Worm (Caenorhabditis elegans) whole organism, young adult: ENCODE data around the gene sop-2.
"Not testable (repeated sequence)": the region's sequence is repeated elsewhere in the genome, so short reads cannot be mapped to it uniquely, and the experiment has no call there.

Experiments used
- B0336.3 ChIP-seq: fragments of 200-800 bp; sonication (Bioruptor generic); IDR thresholded peaks from 2 replicates; pipeline ENCODE4 v1.3.6; 2022; ENCODE audit warnings: missing genetic modification characterization, missing compliant biosample characterization
- F22D6.2 ChIP-seq: sonication (generic microtip); optimal IDR thresholded peaks from 2 replicates; lab custom pipeline; 2016; ENCODE audit warnings: mild to moderate bottlenecking, missing genetic modification characterization, missing compliant biosample characterization
- F23B12.7 ChIP-seq: sonication (generic microtip); optimal IDR thresholded peaks from 2 replicates; lab custom pipeline; 2017; ENCODE audit warnings: missing genetic modification characterization, mild to moderate bottlenecking, missing compliant biosample characterization, antibody characterized with exemption, moderate library complexity; ENCODE audit not compliant: insufficient read depth
- F37B4.10 ChIP-seq: fragments of 200-800 bp; sonication (Bioruptor generic); IDR thresholded peaks from 2 replicates; pipeline ENCODE4 v1.3.6; 2022; ENCODE audit warnings: missing genetic modification characterization, missing compliant biosample characterization
- F57A8.1 ChIP-seq: fragments of 200-800 bp; sonication (Bioruptor generic); optimal IDR thresholded peaks from 2 replicates; lab custom pipeline; 2018; ENCODE audit warnings: mild to moderate bottlenecking, missing genetic modification characterization, moderate library complexity, missing compliant biosample characterization
- T26A5.8 ChIP-seq: sonication (generic microtip); optimal IDR thresholded peaks from 2 replicates; lab custom pipeline; 2016; ENCODE audit warnings: missing genetic modification characterization, missing compliant biosample characterization
- Y95B8A.8 ChIP-seq: fragments of 200-800 bp; sonication (Bioruptor generic); IDR thresholded peaks from 2 replicates; pipeline ENCODE4 v1.3.6; 2022; ENCODE audit warnings: missing genetic modification reagents, missing genetic modification characterization, missing compliant biosample characterization
- ama-1 ChIP-seq, 3 experiments: fragments of 150-350 bp in 1 of 3; sonication (generic microtip) in 2 of 3; optimal IDR thresholded peaks; 2 replicates each; lab custom pipeline; 2014 to 2018; ENCODE audit warnings: missing biosample characterization in 2 of 3, missing genetic modification characterization in 2 of 3, missing genetic modification reagents in 2 of 3
- aptf-3 ChIP-seq: fragments of 200-800 bp; sonication (Bioruptor generic); IDR thresholded peaks from 2 replicates; pipeline ENCODE4 v1.3.6; 2022; ENCODE audit warnings: missing genetic modification characterization, missing compliant biosample characterization
- atf-7 ChIP-seq: sonication (generic microtip); optimal IDR thresholded peaks from 2 replicates; lab custom pipeline; 2017; ENCODE audit warnings: mild to moderate bottlenecking, missing genetic modification characterization, missing compliant biosample characterization
- athp-1 ChIP-seq: sonication (generic microtip); optimal IDR thresholded peaks from 2 replicates; lab custom pipeline; 2017; ENCODE audit warnings: mild to moderate bottlenecking, missing genetic modification characterization, missing compliant biosample characterization
- attf-5 ChIP-seq: fragments of 200-800 bp; sonication (Bioruptor generic); optimal IDR thresholded peaks from 2 replicates; lab custom pipeline; 2018; ENCODE audit warnings: mild to moderate bottlenecking, missing genetic modification characterization, missing compliant biosample characterization
- ceh-58 ChIP-seq: fragments of 200-800 bp; sonication (Bioruptor generic); IDR thresholded peaks from 2 replicates; pipeline ENCODE4 v1.3.6; 2022; ENCODE audit warnings: missing genetic modification characterization, missing compliant biosample characterization
- ceh-91 ChIP-seq: fragments of 200-800 bp; sonication (Bioruptor generic); IDR thresholded peaks from 2 replicates; pipeline ENCODE4 v1.3.6; 2022; ENCODE audit warnings: missing genetic modification reagents, missing genetic modification characterization, missing compliant biosample characterization
- dox-1 ChIP-seq: fragments of 200-800 bp; sonication (Bioruptor generic); IDR thresholded peaks from 2 replicates; pipeline ENCODE4 v1.3.6; 2022; ENCODE audit warnings: missing genetic modification reagents, missing genetic modification characterization, missing compliant biosample characterization
- efl-1 ChIP-seq: fragments of 150-350 bp; optimal IDR thresholded peaks from 2 replicates; lab custom pipeline; 2014; ENCODE audit warnings: missing biosample characterization, missing genetic modification reagents, missing genetic modification characterization
- egl-18 ChIP-seq: fragments of 200-800 bp; sonication (Bioruptor generic); IDR thresholded peaks from 2 replicates; pipeline ENCODE4 v1.3.6; 2022; ENCODE audit warnings: missing genetic modification reagents, missing genetic modification characterization, missing compliant biosample characterization
- hlh-12 ChIP-seq: sonication (generic microtip); optimal IDR thresholded peaks from 2 replicates; lab custom pipeline; 2016; ENCODE audit warnings: missing genetic modification characterization, missing compliant biosample characterization
- hmg-1.2 ChIP-seq: fragments of 200-800 bp; sonication (Bioruptor generic); IDR thresholded peaks from 2 replicates; pipeline ENCODE4 v1.3.6; 2022; ENCODE audit warnings: missing genetic modification reagents, missing genetic modification characterization, missing compliant biosample characterization
- lag-1 ChIP-seq: fragments of 200-800 bp; sonication (Bioruptor generic); IDR thresholded peaks from 2 replicates; pipeline ENCODE4 v1.3.6; 2022; ENCODE audit warnings: missing genetic modification reagents, missing genetic modification characterization, missing compliant biosample characterization
- let-526 ChIP-seq: fragments of 200-800 bp; sonication (Bioruptor generic); IDR thresholded peaks from 2 replicates; pipeline ENCODE4 v1.3.6; 2022; ENCODE audit warnings: missing genetic modification reagents, missing genetic modification characterization, missing compliant biosample characterization
- lin-40 ChIP-seq: sonication (generic microtip); optimal IDR thresholded peaks from 2 replicates; lab custom pipeline; 2016; ENCODE audit warnings: missing genetic modification characterization, mild to moderate bottlenecking, missing compliant biosample characterization, missing genotype, missing genetic modification reagents
- madf-6 ChIP-seq: fragments of 200-800 bp; sonication (Bioruptor generic); IDR thresholded peaks from 2 replicates; pipeline ENCODE4 v1.3.6; 2022; ENCODE audit warnings: missing genetic modification reagents, missing genetic modification characterization, missing compliant biosample characterization
- mcd-1 ChIP-seq: fragments of 200-800 bp; sonication (Bioruptor generic); IDR thresholded peaks from 2 replicates; pipeline ENCODE4 v1.3.6; 2022; ENCODE audit warnings: missing genetic modification reagents, missing genetic modification characterization, missing compliant biosample characterization
- mel-28 ChIP-seq: sonication (generic microtip); optimal IDR thresholded peaks from 2 replicates; lab custom pipeline; 2016; ENCODE audit warnings: borderline replicate concordance, mild to moderate bottlenecking, missing genetic modification characterization, missing compliant biosample characterization
- mxl-1 ChIP-seq: sonication (generic microtip); optimal IDR thresholded peaks from 2 replicates; lab custom pipeline; 2016; ENCODE audit warnings: missing genetic modification characterization, missing compliant biosample characterization
- nhr-80 ChIP-seq: sonication (generic microtip); optimal IDR thresholded peaks from 2 replicates; lab custom pipeline; 2016; ENCODE audit warnings: missing genetic modification characterization, missing compliant biosample characterization
- nhr-90 ChIP-seq: sonication (generic microtip); optimal IDR thresholded peaks from 2 replicates; lab custom pipeline; 2016; ENCODE audit warnings: missing genotype, mild to moderate bottlenecking, missing genetic modification characterization, missing compliant biosample characterization
- sea-2 ChIP-seq: fragments of 200-800 bp; sonication (Bioruptor generic); IDR thresholded peaks from 2 replicates; pipeline ENCODE4 v1.3.6; 2022; ENCODE audit warnings: missing genetic modification characterization, missing compliant biosample characterization
- snpc-3.4 ChIP-seq: sonication (generic microtip); optimal IDR thresholded peaks from 2 replicates; lab custom pipeline; 2017; ENCODE audit warnings: missing genetic modification characterization, mild to moderate bottlenecking, missing compliant biosample characterization, antibody characterized with exemption, moderate library complexity, missing genotype, missing genetic modification reagents
- snpc-4 ChIP-seq, 5 experiments: fragments of 150-350 bp in 1 of 5; sonication (generic microtip) in 4 of 5; optimal IDR thresholded peaks; 2 replicates each; lab custom pipeline; 2014 to 2018; ENCODE audit warnings: missing genetic modification characterization in 5 of 5, missing biosample characterization in 3 of 5, antibody characterized with exemption in 2 of 5, mild to moderate bottlenecking in 2 of 5, missing compliant biosample characterization in 2 of 5, missing genotype in 2 of 5, moderate library complexity in 2 of 5, missing genetic modification reagents in 1 of 5
- somi-1 ChIP-seq: fragments of 200-800 bp; sonication (Bioruptor generic); optimal IDR thresholded peaks from 2 replicates; lab custom pipeline; 2018; ENCODE audit warnings: mild to moderate bottlenecking, missing genetic modification characterization, missing compliant biosample characterization
- unc-130 ChIP-seq: sonication (generic microtip); optimal IDR thresholded peaks from 2 replicates; lab custom pipeline; 2016; ENCODE audit warnings: missing genetic modification reagents, missing genetic modification characterization, missing compliant biosample characterization
- ztf-18 ChIP-seq: sonication (generic microtip); optimal IDR thresholded peaks from 2 replicates; lab custom pipeline; 2016; ENCODE audit warnings: missing genotype, mild to moderate bottlenecking, missing genetic modification characterization, missing compliant biosample characterization
- ztf-6 ChIP-seq: fragments of 200-800 bp; sonication (Bioruptor generic); IDR thresholded peaks from 2 replicates; pipeline ENCODE4 v1.3.6; 2022; ENCODE audit warnings: missing genetic modification reagents, missing genetic modification characterization, missing compliant biosample characterization

Gene sop-2

DNA sequence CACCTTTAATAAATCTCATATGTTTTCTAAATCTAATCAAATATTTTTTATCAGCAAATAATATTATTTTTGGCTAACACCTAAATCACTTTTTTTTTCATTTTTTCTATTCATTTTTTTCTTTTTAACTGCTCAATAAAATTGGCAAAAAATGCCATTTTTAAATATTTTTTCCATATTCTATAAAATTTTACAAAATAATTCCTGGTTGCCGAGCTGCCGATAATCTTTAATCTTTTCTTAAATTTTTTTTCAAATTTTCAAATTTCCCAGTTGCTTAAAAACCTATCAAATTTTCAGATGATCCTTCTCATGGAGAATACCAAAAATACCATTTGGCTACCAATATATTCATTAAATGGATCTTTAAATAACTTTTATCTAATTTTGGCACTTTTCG lies 28.2 kb upstream of the sop-2 start, which contains the start of gene sre-51:
Gene sre-51, plus strand, starts transcription at position 301 of the 400 bp plus-strand sequence.
- TF ChIP-seq nhr-80 (tag; lab: Kevin White, UChicago) (no peak), T26A5.8 (no peak), F37B4.10 (GFP tag; lab: Robert Waterston, UW) (no peak), mxl-1 (tag; lab: Kevin White, UChicago) (no peak), mel-28 (tag; lab: Kevin White, UChicago) (no peak), efl-1 (GFP tag; lab: Kevin White, UChicago) (no peak), attf-5 (GFP tag; lab: Kevin White, UChicago) (no peak), ceh-58 (GFP tag; lab: Robert Waterston, UW) (no peak), ama-1 (optimal IDR thresholded peaks at IDR 0.05; lab: Kevin White, UChicago) (no peak), ama-1 (GFP tag; optimal IDR thresholded peaks at IDR 0.05; lab: Kevin White, UChicago) (no peak), sea-2 (GFP tag; lab: Robert Waterston, UW) (no peak), athp-1 (tag; lab: Kevin White, UChicago) (no peak), lag-1 (GFP tag; lab: Robert Waterston, UW) (no peak), hmg-1.2 (GFP tag; lab: Robert Waterston, UW) (no peak), unc-130 (GFP tag; lab: Kevin White, UChicago) (no peak), mcd-1 (GFP tag; lab: Robert Waterston, UW) (no peak), F22D6.2 (tag; lab: Kevin White, UChicago) (no peak), hlh-12 (no peak)

DNA sequence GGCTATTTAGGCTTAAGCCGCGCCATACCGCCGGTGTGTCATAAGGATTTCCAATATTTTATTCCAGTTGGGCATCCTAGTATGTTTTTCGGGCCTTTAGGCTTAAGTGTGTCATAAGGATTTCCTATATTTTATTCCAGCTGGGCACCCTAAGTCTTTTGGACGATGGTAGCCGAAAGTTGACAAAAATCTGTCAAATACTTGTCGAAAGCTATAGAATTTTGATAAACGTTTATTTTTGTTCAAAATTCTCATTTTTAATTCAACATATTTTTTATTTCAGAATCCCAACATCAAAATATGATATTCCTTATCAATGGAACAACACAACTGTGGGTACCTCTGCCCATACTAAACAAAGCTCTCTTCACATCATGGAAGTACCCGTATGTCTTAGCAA lies 21.2 kb upstream of the sop-2 start, which contains the start of gene sre-49:
Gene sre-49, plus strand, starts transcription at position 301 of the 400 bp plus-strand sequence.
- not testable (repeated sequence) for TF ChIP-seq B0336.3 (GFP tag; lab: Robert Waterston, UW); F23B12.7; egl-18 (GFP tag; lab: Robert Waterston, UW)
- TF ChIP-seq, all 124 proteins: peak for 0; not testable (repeated sequence) for 124

DNA sequence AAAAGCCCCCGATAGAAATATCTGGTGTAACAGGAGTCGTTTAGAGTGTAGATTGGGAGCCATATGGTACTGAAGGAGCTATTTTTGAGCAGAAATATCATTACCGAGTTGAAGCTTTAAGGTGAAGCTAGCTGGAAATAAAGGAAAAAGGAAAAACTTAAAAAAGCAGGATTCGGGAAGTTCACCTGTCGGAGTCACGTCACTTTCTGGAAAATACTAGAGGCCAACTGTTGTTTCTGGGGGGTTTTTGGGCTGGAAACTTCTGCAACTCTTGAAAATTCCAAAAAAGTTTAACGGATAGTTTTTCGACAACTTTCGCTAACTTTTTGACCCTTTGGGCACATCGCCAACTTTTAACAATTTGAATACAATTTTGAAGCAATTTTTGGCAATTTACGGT lies 16.4 kb upstream of the sop-2 start, which contains the start of gene sre-53:
Gene sre-53, minus strand, starts transcription at position 101 of the 400 bp plus-strand sequence.
- TF ChIP-seq ztf-6 (GFP tag; lab: Robert Waterston, UW) (no peak), lin-40 (no peak), somi-1 (GFP tag; lab: Kevin White, UChicago) (no peak), ceh-91 (GFP tag; lab: Robert Waterston, UW) (no peak), aptf-3 (GFP tag; lab: Robert Waterston, UW) (no peak), dox-1 (no peak)

DNA sequence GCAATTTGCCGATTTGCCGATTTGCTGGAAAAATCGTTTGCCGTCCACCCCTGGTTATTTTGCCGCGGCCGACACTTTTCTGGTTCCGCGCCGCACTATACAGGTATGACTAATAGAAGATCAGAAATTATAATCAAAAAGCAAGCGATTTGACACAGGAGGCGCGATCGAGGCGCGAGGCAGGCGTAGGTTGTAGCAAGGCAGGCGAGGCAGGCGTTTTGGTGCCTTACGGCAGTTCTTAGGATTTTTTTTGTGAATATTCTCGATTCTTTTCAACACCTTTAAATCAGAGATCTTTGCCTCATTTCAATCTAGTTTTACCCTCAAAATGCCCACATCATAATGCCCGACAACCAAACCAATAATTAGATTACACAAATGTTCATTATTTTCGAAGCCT lies 15.6 kb upstream of the sop-2 start, which contains the start of gene sre-56:
Gene sre-56, plus strand, starts transcription at position 301 of the 400 bp plus-strand sequence.
- TF ChIP-seq Y95B8A.8 (GFP tag; lab: Robert Waterston, UW) (no peak), F57A8.1 (no peak), let-526 (GFP tag; lab: Robert Waterston, UW) (no peak), snpc-4 (GFP tag; optimal IDR thresholded peaks at IDR 0.05; lab: Kevin White, UChicago) (no peak), snpc-4 (tag; optimal IDR thresholded peaks at IDR 0.05; lab: Kevin White, UChicago) (peak in 1 of 4 experiments; percentile 60), atf-7 (tag; lab: Kevin White, UChicago) (no peak)

DNA sequence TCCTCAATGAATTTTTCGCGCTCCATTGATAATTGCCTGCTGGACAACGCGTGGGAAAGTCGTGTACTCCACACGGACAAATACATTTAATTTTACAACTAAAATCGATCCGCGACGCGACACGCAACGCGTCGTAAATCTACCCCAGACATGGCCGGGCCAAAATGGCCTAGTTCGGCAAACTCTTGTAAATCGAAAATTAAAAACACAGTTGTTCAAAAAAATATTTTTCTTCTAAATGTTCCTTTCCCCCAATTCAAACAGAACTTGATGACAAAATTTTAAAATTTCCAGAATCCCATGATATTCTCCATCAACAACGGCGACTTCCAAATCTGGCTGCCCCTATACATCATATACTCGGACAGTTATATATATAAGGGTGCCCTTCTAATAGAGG lies 10.8 kb upstream of the sop-2 start, which contains the start of gene sre-55:
Gene sre-55, plus strand, starts transcription at position 301 of the 400 bp plus-strand sequence.
- TF ChIP-seq nhr-90 (tag; lab: Kevin White, UChicago) (no peak), ztf-18 (tag; lab: Kevin White, UChicago) (no peak), hmg-1.2 (GFP tag; lab: Robert Waterston, UW) (no peak), snpc-3.4 (no peak), madf-6 (GFP tag; lab: Robert Waterston, UW) (no peak), efl-1 (GFP tag; lab: Kevin White, UChicago) (no peak)
